Worm (Caenorhabditis elegans) whole organism, L4 larva: ENCODE data around the gene chil-17.

Experiments
- R02D3.7 ChIP-seq: fragments of 150-350 bp; sonication (generic microtip); optimal IDR thresholded peaks from 3 replicates; lab custom pipeline; 2014; ENCODE audit warnings: missing biosample characterization, missing genetic modification characterization
- ama-1 ChIP-seq: fragments of 150-350 bp; optimal IDR thresholded peaks from 2 replicates; lab custom pipeline; 2014; ENCODE audit warnings: inconsistent platforms, mixed read lengths
- ceh-62 ChIP-seq: sonication (generic microtip); optimal IDR thresholded peaks from 2 replicates; lab custom pipeline; 2017; ENCODE audit warnings: missing biosample characterization, missing genetic modification characterization
- cey-2 ChIP-seq: sonication (generic microtip); optimal IDR thresholded peaks from 3 replicates; lab custom pipeline; 2017; ENCODE audit warnings: missing genetic modification characterization, mild to moderate bottlenecking, missing compliant biosample characterization, antibody characterized with exemption, borderline replicate concordance; ENCODE audit not compliant: insufficient read depth
- egl-27 ChIP-seq: sonication (generic microtip); optimal IDR thresholded peaks from 3 replicates; lab custom pipeline; 2017; ENCODE audit warnings: missing biosample characterization, missing genetic modification reagents, missing genetic modification characterization
- mdl-1 ChIP-seq, 2 experiments: fragments of 150-350 bp in 1 of 2; sonication (generic microtip) in 1 of 2; optimal IDR thresholded peaks; 2 replicates each; lab custom pipeline; 2014 to 2017; ENCODE audit warnings: missing biosample characterization in 2 of 2, missing genetic modification characterization in 2 of 2
- nhr-6 ChIP-seq: fragments of 150-350 bp; optimal IDR thresholded peaks from 2 replicates; lab custom pipeline; 2014; ENCODE audit warnings: missing biosample characterization, missing genetic modification characterization
- nhr-77 ChIP-seq: fragments of 150-350 bp; optimal IDR thresholded peaks from 2 replicates; lab custom pipeline; 2014; ENCODE audit warnings: missing biosample characterization, missing genetic modification characterization
- pqm-1 ChIP-seq: sonication (generic microtip); optimal IDR thresholded peaks from 2 replicates; lab custom pipeline; 2017; ENCODE audit warnings: missing biosample characterization, missing genetic modification characterization
- skn-1 ChIP-seq: fragments of 150-350 bp; optimal IDR thresholded peaks from 2 replicates; lab custom pipeline; 2014; ENCODE audit warnings: missing biosample characterization, missing genetic modification characterization
- snpc-4 ChIP-seq: fragments of 150-350 bp; optimal IDR thresholded peaks from 2 replicates; lab custom pipeline; 2014; ENCODE audit warnings: missing biosample characterization, missing genetic modification characterization
- unc-130 ChIP-seq: sonication (generic microtip); optimal IDR thresholded peaks from 2 replicates; lab custom pipeline; 2016; ENCODE audit warnings: missing genetic modification reagents, missing genetic modification characterization, missing compliant biosample characterization
- zag-1 ChIP-seq: fragments of 150-350 bp; optimal IDR thresholded peaks from 2 replicates; lab custom pipeline; 2014; ENCODE audit warnings: missing biosample characterization, missing genetic modification characterization

- TF ChIP-seq cey-2 (tag; lab: Kevin White, UChicago) (no peak), pqm-1 (tag; lab: Kevin White, UChicago) (no peak), egl-27 (tag; lab: Kevin White, UChicago) (no peak), unc-130 (no peak), nhr-77 (tag; lab: Kevin White, UChicago) (no peak), mdl-1 (tag; optimal IDR thresholded peaks at IDR 0.05; lab: Kevin White, UChicago) (no peak), snpc-4 (no peak), ceh-62 (tag; lab: Kevin White, UChicago) (no peak), skn-1 (no peak), zag-1 (no peak), ama-1 (lab: Kevin White, UChicago) (no peak), R02D3.7 (no peak), nhr-6 (tag; lab: Kevin White, UChicago) (no peak)
Measured at ce11 chrII:9433609-9434008, 6.4 kb downstream of the chil-17 start, which contains the start of gene kin-15.
